Worm (Caenorhabditis elegans) whole organism, L3 larva: ENCODE data around the gene C45G9.2.

ENCODE experiments used
- aly-2 ChIP-seq: fragments of 150-350 bp; optimal IDR thresholded peaks from 2 replicates; lab custom pipeline; 2014; ENCODE audit warnings: missing biosample characterization, missing genetic modification characterization
- ama-1 ChIP-seq: fragments of 150-350 bp; optimal IDR thresholded peaks from 2 replicates; lab custom pipeline; 2018
- ceh-16 ChIP-seq: sonication (generic microtip); optimal IDR thresholded peaks from 2 replicates; lab custom pipeline; 2017; ENCODE audit warnings: missing biosample characterization, missing genetic modification characterization
- ceh-82 ChIP-seq: fragments of 150-350 bp; optimal IDR thresholded peaks from 2 replicates; lab custom pipeline; 2014; ENCODE audit warnings: missing biosample characterization, missing genetic modification characterization
- ceh-9 ChIP-seq: sonication (generic microtip); optimal IDR thresholded peaks from 2 replicates; lab custom pipeline; 2018; ENCODE audit warnings: missing biosample characterization, missing genetic modification characterization
- daf-12 ChIP-seq: fragments of 150-350 bp; optimal IDR thresholded peaks from 2 replicates; lab custom pipeline; 2014; ENCODE audit warnings: missing biosample characterization, missing genetic modification reagents, missing genetic modification characterization
- egl-27 ChIP-seq: sonication (generic microtip); optimal IDR thresholded peaks from 4 replicates; lab custom pipeline; 2017; ENCODE audit warnings: missing biosample characterization, missing genetic modification reagents, missing genetic modification characterization
- egl-5 ChIP-seq: fragments of 150-350 bp; optimal IDR thresholded peaks from 2 replicates; lab custom pipeline; 2017; ENCODE audit warnings: missing biosample characterization, missing genetic modification reagents, missing genetic modification characterization, inconsistent platforms
- elt-1 ChIP-seq: fragments of 150-350 bp; optimal IDR thresholded peaks from 2 replicates; lab custom pipeline; 2014; ENCODE audit warnings: missing biosample characterization, missing genetic modification characterization
- elt-2 ChIP-seq: sonication (generic microtip); optimal IDR thresholded peaks from 2 replicates; lab custom pipeline; 2016; ENCODE audit warnings: missing genetic modification reagents, mild to moderate bottlenecking, missing genetic modification characterization, missing compliant biosample characterization
- elt-3 ChIP-seq, 3 experiments: fragments of 150-350 bp in 1 of 3; sonication (generic microtip) in 2 of 3; optimal IDR thresholded peaks; 2 replicates in 2 of 3; 4 replicates in 1 of 3; lab custom pipeline; 2014 to 2017; ENCODE audit warnings: missing biosample characterization in 3 of 3, missing genetic modification characterization in 3 of 3
- eor-1 ChIP-seq, 2 experiments: fragments of 150-350 bp; optimal IDR thresholded peaks; 2 replicates each; lab custom pipeline; 2014 to 2018; ENCODE audit warnings: missing biosample characterization in 2 of 2, missing genetic modification characterization in 2 of 2
- lin-15B ChIP-seq: fragments of 150-350 bp; optimal IDR thresholded peaks from 2 replicates; lab custom pipeline; 2014; ENCODE audit warnings: missing biosample characterization, missing genetic modification characterization
- lin-39 ChIP-seq: fragments of 150-350 bp; optimal IDR thresholded peaks from 2 replicates; lab custom pipeline; 2018; ENCODE audit warnings: missing biosample characterization, missing genetic modification reagents, missing genetic modification characterization
- lsy-12 ChIP-seq: sonication (generic microtip); optimal IDR thresholded peaks from 2 replicates; lab custom pipeline; 2016; ENCODE audit warnings: mild to moderate bottlenecking, missing genetic modification characterization, missing compliant biosample characterization
- mml-1 ChIP-seq: fragments of 150-350 bp; sonication (generic microtip); optimal IDR thresholded peaks from 3 replicates; lab custom pipeline; 2014; ENCODE audit warnings: missing biosample characterization, missing genetic modification characterization
- nhr-23 ChIP-seq: fragments of 150-350 bp; optimal IDR thresholded peaks from 2 replicates; lab custom pipeline; 2014; ENCODE audit warnings: missing biosample characterization, missing genetic modification reagents, missing genetic modification characterization
- nhr-25 ChIP-seq: sonication (generic microtip); optimal IDR thresholded peaks from 2 replicates; lab custom pipeline; 2017; ENCODE audit warnings: missing biosample characterization, missing genetic modification characterization
- nhr-28 ChIP-seq: fragments of 150-350 bp; optimal IDR thresholded peaks from 2 replicates; lab custom pipeline; 2014; ENCODE audit warnings: missing biosample characterization, missing genetic modification characterization
- nhr-43 ChIP-seq: sonication (generic microtip); optimal IDR thresholded peaks from 2 replicates; lab custom pipeline; 2016; ENCODE audit warnings: mild to moderate bottlenecking, missing genetic modification characterization, missing compliant biosample characterization; ENCODE audit not compliant: poor library complexity, severe bottlenecking
- nhr-76 ChIP-seq: fragments of 150-350 bp; sonication (generic microtip); optimal IDR thresholded peaks from 5 replicates; lab custom pipeline; 2014; ENCODE audit warnings: missing biosample characterization, missing genetic modification characterization
- nhr-77 ChIP-seq: fragments of 150-350 bp; optimal IDR thresholded peaks from 2 replicates; lab custom pipeline; 2014; ENCODE audit warnings: missing biosample characterization, missing genetic modification characterization
- pha-4 ChIP-seq: fragments of 150-350 bp; optimal IDR thresholded peaks from 2 replicates; lab custom pipeline; 2014; ENCODE audit warnings: missing biosample characterization, missing genetic modification reagents, missing genetic modification characterization
- pqm-1 ChIP-seq: fragments of 150-350 bp; optimal IDR thresholded peaks from 2 replicates; lab custom pipeline; 2017; ENCODE audit warnings: missing biosample characterization, missing genetic modification characterization, inconsistent platforms
- skn-1 ChIP-seq: fragments of 150-350 bp; optimal IDR thresholded peaks from 2 replicates; lab custom pipeline; 2014; ENCODE audit warnings: missing biosample characterization, missing genetic modification characterization
- snpc-4 ChIP-seq: fragments of 150-350 bp; optimal IDR thresholded peaks from 2 replicates; lab custom pipeline; 2014; ENCODE audit warnings: missing biosample characterization, missing genetic modification characterization
- unc-39 ChIP-seq: sonication (generic microtip); optimal IDR thresholded peaks from 4 replicates; lab custom pipeline; 2017; ENCODE audit warnings: missing biosample characterization, missing genetic modification characterization
- zag-1 ChIP-seq: fragments of 150-350 bp; optimal IDR thresholded peaks from 2 replicates; lab custom pipeline; 2014; ENCODE audit warnings: missing biosample characterization, missing genetic modification characterization
- ztf-11 ChIP-seq: fragments of 150-350 bp; optimal IDR thresholded peaks from 2 replicates; lab custom pipeline; 2014; ENCODE audit warnings: missing biosample characterization, missing genetic modification characterization
- ztf-4 ChIP-seq: fragments of 150-350 bp; optimal IDR thresholded peaks from 2 replicates; lab custom pipeline; 2014; ENCODE audit warnings: missing biosample characterization, missing genetic modification characterization

The C45G9.2 gene

DNA sequence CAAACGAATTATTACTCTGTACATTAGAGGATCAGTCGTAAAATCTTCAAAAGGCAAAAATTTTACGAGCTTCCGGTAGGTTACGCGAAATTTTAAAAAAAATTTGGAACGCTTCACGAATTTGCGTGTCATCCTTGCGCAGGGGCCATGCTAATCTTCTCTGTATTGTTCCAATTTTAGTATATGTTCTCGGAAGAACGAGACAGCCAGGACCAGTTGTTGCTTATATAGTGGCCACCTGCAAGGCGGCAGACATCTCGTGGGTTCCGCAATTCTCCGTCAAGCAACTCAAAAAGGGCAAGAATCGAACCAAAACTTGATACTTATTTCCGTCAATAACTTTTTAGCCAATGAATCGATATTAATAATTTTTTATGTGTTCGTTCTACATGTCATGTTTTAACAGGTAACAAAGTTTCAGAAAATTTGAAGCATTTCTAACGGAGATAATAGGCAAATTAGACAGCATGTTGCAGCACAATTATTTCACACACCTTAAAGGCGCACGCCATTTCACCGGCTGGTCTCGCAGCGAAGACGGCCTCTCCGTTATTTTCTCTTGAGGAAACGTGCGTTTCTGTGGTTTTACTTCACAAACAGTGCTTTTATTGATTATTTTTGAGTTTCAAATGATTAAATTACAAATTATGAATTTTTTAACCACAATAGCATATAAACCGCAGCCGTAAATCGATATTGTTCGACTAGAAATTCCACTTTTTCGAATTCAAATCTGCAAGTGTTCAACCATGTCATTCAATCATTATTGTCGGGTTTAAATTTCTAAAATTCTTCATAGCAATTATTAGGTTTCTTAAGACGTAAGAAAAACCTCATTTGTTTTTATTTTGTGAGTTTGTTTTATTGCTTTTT is 12.1 kb downstream of the C45G9.2 start (continued):
- no peak for TF ChIP-seq aly-2

DNA sequence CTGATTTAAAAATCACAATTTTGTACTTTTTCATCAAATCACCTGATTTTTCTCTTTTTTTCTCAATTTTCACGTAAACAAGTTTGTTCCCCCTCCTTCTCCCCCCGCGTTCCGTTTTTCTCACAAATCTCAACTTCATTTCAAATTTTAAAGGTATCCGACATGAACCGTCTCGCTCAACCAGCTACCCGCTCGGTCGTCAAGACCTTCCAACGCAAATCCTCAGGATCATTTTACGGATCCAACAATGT is 12.6 kb downstream of the C45G9.2 start, which contains the start of gene cox-6A:
Gene cox-6A, plus strand, starts transcription at position 152 of the 251 bp plus-strand sequence.
- TF ChIP-seq ceh-16 (no peak), mml-1 (tag; lab: Kevin White, UChicago) (no peak), nhr-76 (no peak), nhr-28 (tag; lab: Kevin White, UChicago) (no peak), snpc-4 (tag; lab: Kevin White, UChicago) (no peak), zag-1 (no peak), ztf-11 (tag; lab: Kevin White, UChicago) (no peak), nhr-77 (no peak), pqm-1 (no peak), egl-5 (tag; lab: Kevin White, UChicago) (no peak), lsy-12 (tag; lab: Kevin White, UChicago) (no peak), ceh-82 (no peak), nhr-25 (tag; lab: Kevin White, UChicago) (no peak), skn-1 (tag; lab: Kevin White, UChicago) (no peak), eor-1 (tag; optimal IDR thresholded peaks at IDR 0.05; lab: Kevin White, UChicago) (no peak)
- TF ChIP-seq, all 47 proteins: peak for 0

DNA sequence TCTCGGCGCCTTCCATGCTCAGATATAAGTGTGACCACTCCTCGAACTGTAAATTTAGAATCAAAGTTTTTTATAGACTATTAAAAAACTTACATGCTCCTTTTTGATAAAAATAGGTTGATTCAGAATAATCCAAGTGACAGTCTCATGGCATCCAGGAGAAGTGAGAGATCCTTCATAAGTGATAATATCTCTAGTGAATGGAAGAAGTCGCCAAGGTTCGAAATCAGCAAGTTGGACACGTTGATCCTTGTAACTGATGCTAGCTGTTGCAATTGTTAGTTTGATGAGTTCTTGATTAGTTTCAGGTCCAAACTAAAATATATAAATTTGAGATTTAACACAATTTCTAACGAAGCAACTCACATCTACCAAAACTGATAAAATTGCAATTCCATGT is 14.4 kb downstream of the C45G9.2 start:
- peak; percentile 34 for TF ChIP-seq nhr-43 (tag; lab: Kevin White, UChicago)
- TF ChIP-seq mml-1 (tag; lab: Kevin White, UChicago) = no peak
- TF ChIP-seq ama-1 = peak; percentile 41
- no peak for TF ChIP-seq ztf-11 (tag; lab: Kevin White, UChicago)
- TF ChIP-seq elt-2 (tag; lab: Kevin White, UChicago) = peak; percentile 3
- no peak for TF ChIP-seq lin-39 (tag; lab: Kevin White, UChicago)
- no peak for TF ChIP-seq egl-27 (tag; lab: Kevin White, UChicago)

DNA sequence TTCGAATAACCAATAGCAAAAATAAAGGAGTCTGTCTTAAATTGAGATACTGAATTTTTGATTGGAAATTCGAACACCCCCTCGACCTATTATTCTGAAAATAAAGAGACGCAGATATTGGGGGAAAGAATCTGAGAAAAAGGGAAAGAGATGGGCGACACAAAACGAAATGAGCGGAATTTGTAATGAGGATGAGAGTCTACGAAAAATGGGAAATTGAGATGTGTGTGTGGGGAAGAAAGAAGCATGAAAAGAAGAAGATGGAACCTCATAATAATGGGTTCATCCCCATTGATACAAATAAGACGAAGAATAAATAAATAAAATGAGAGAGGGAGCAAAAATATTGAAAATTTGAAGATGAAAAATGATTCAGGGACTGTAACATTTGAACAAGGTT is 16.7 kb downstream of the C45G9.2 start, which contains the start of gene cah-1:
Gene cah-1, minus strand, starts transcription at position 101 of the 400 bp plus-strand sequence.
- TF ChIP-seq nhr-76 (no peak), lin-15B (tag; lab: Kevin White, UChicago) (peak; percentile 68)

DNA sequence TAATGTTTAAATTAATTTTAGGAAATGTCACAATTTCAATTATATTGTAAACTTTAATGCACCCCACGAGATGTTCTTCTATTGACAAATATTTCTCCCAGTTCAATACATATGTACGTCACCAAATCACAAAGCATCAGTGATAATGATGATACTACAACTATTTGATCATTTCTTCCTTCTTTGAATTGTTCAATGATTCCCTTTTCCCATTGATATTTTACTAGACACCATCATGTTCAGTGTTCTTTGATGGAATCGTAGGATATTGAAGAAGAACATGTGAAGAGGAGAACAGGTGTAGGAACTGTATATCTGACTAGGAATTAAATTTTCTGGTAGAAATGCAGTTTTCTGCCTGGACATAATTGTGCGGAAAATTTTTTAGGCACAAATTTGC is 20.6 kb downstream of the C45G9.2 start:
- TF ChIP-seq ztf-4 (tag; lab: Kevin White, UChicago) = no peak
- TF ChIP-seq nhr-43 (tag; lab: Kevin White, UChicago) = peak; percentile 67
- TF ChIP-seq nhr-25 (tag; lab: Kevin White, UChicago) = peak; percentile 6
- peak; percentile 27 for TF ChIP-seq nhr-23 (tag; lab: Kevin White, UChicago)
- TF ChIP-seq elt-1 = no peak

DNA sequence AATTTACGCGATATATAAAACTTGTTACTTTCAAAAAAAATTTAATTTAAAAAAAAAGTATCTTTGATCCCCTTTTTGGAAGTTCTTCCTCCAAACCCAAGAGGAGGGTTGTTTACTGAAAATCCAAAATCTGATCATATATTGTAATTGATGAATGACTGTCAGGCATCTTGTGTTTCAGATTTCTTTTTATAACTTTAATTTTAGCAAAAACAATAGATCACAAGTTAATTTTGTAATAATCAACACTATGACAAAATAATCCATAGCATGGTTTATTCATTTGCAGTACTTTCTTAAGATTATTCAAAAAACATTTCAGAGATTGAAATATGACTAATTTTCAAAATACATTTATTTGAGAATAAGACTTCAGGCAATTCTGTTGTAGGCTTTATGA is 23.5 kb downstream of the C45G9.2 start:
- TF ChIP-seq pha-4 (tag; lab: Kevin White, UChicago) = no peak
- TF ChIP-seq unc-39 = no peak
- TF ChIP-seq elt-3 (tag; optimal IDR thresholded peaks at IDR 0.05; lab: Kevin White, UChicago) = no peak
- TF ChIP-seq ama-1 = peak; percentile 14

DNA sequence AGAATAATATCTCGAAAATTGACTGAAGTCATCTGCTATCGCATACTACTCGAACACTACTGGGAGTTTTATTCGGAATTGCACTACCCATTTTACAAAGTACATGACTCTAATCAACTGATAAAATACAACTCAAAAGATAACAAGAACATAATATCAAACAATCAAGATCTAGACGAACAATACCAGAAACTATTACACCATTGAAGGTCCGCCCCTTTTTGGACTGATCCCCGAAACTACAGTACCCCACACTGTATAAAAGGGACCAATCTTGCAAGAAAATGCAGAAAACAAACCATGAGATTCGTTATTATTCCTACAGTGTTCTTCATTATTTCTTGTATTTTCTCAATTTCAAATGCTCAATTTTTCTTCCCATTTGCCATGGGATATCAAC is 25.6 kb downstream of the C45G9.2 start, which contains the start of gene F54D8.10:
Gene F54D8.10, plus strand, starts transcription at position 301 of the 400 bp plus-strand sequence.
- TF ChIP-seq eor-1 (tag; optimal IDR thresholded peaks at IDR 0.05; lab: Kevin White, UChicago) (no peak), snpc-4 (tag; lab: Kevin White, UChicago) (no peak), ceh-9 (no peak), ztf-11 (tag; lab: Kevin White, UChicago) (no peak), ceh-82 (no peak), daf-12 (tag; lab: Kevin White, UChicago) (no peak)
